Fruit fly (Drosophila melanogaster): ENCODE data around the gene Elo68alpha.

- TF ChIP-seq psq (optimal IDR thresholded peaks at IDR 0.05) (no peak), CG8478 (optimal IDR thresholded peaks at IDR 0.05) (no peak), Dll (optimal IDR thresholded peaks at IDR 0.05) (no peak), pan (optimal IDR thresholded peaks at IDR 0.05) (no peak)
Measured at dm6 chr3L:11052760-11053259, 50.0 kb downstream of the Elo68alpha start.

All from whole organism.